Worm (Caenorhabditis elegans) whole organism, L1 larva: ENCODE results near the gene ech-5.

ENCODE experiments used
- ceh-63 ChIP-seq: fragments of 200-800 bp; sonication (Bioruptor generic); optimal IDR thresholded peaks from 2 replicates; lab custom pipeline; 2018; ENCODE audit warnings: mild to moderate bottlenecking, missing genetic modification characterization, missing compliant biosample characterization
- dpl-1 ChIP-seq, 3 experiments: fragments of 150-350 bp in 2 of 3; sonication (generic microtip) in 1 of 3; optimal IDR thresholded peaks; 2 replicates each; lab custom pipeline; 2014 to 2017; ENCODE audit warnings: missing biosample characterization in 3 of 3, missing genetic modification characterization in 3 of 3, missing genetic modification reagents in 3 of 3
- fkh-10 ChIP-seq: sonication (generic microtip); optimal IDR thresholded peaks from 2 replicates; lab custom pipeline; 2017; ENCODE audit warnings: missing biosample characterization, missing genetic modification reagents, missing genetic modification characterization
- fos-1 ChIP-seq: fragments of 150-350 bp; optimal IDR thresholded peaks from 2 replicates; lab custom pipeline; 2014; ENCODE audit warnings: missing biosample characterization, missing genetic modification characterization
- hlh-17 ChIP-seq: fragments of 200-800 bp; sonication (Bioruptor generic); optimal IDR thresholded peaks from 2 replicates; lab custom pipeline; 2018; ENCODE audit warnings: missing genetic modification characterization, mild to moderate bottlenecking, missing compliant biosample characterization, moderate library complexity, borderline replicate concordance
- jun-1 ChIP-seq: fragments of 150-350 bp; optimal IDR thresholded peaks from 2 replicates; lab custom pipeline; 2014; ENCODE audit warnings: missing biosample characterization, missing genetic modification reagents, missing genetic modification characterization
- nhr-76 ChIP-seq: sonication (generic microtip); optimal IDR thresholded peaks from 2 replicates; lab custom pipeline; 2017; ENCODE audit warnings: missing biosample characterization, missing genetic modification characterization
- nhr-77 ChIP-seq: fragments of 150-350 bp; optimal IDR thresholded peaks from 2 replicates; lab custom pipeline; 2014; ENCODE audit warnings: missing biosample characterization, missing genetic modification characterization
- nhr-90 ChIP-seq: sonication (generic microtip); optimal IDR thresholded peaks from 2 replicates; lab custom pipeline; 2016; ENCODE audit warnings: mild to moderate bottlenecking, missing genetic modification characterization, missing compliant biosample characterization; ENCODE audit not compliant: poor library complexity
- unc-98 ChIP-seq: fragments of 200-800 bp; sonication (Bioruptor generic); IDR thresholded peaks from 2 replicates; pipeline ENCODE4 v1.3.6; 2022; ENCODE audit warnings: missing genetic modification characterization, missing compliant biosample characterization
- xbp-1 ChIP-seq: sonication (generic microtip); optimal IDR thresholded peaks from 2 replicates; lab custom pipeline; 2016; ENCODE audit warnings: missing genetic modification characterization, missing compliant biosample characterization
- ztf-11 ChIP-seq, 2 experiments: sonication (generic microtip); optimal IDR thresholded peaks; 2 replicates each; lab custom pipeline; 2016 to 2017; ENCODE audit warnings: missing genetic modification characterization in 2 of 2, missing biosample characterization in 1 of 2, missing compliant biosample characterization in 1 of 2

DNA sequence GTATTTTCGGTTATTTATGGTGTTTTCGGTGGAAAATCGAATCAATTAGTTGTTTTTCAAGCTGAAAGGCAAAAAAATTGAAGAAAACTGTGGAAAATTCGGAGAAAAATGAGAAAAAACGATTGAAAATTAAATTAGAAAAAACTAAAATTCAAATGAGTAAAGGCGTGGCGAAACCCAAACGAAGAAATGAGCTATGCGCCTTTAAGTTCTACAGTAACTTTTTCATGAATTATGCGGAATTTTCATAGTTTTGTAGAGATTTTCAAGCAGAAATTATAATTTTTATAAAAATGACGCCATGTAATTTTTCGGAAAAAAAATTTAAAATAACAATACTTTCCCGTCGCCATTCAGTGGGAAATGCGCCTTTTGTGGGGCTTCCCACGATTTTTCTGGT, 32.9 kb downstream of the ech-5 start:
- no peak for TF ChIP-seq jun-1 (tag; lab: Kevin White, UChicago)
- no peak for TF ChIP-seq unc-98 (GFP tag; lab: Robert Waterston, UW)
- TF ChIP-seq xbp-1 (tag; lab: Kevin White, UChicago): no peak
- TF ChIP-seq hlh-17: no peak
- no peak for TF ChIP-seq nhr-76
- TF ChIP-seq fos-1: no peak
- TF ChIP-seq nhr-90 (tag; lab: Kevin White, UChicago): no peak
- TF ChIP-seq ceh-63 (GFP tag; lab: Kevin White, UChicago): no peak
- TF ChIP-seq nhr-77: no peak
- no peak for TF ChIP-seq fkh-10 (GFP tag; lab: Kevin White, UChicago)
- no peak for TF ChIP-seq dpl-1 (GFP tag; optimal IDR thresholded peaks at IDR 0.05; lab: Kevin White, UChicago)
- no peak for TF ChIP-seq ztf-11 (tag; optimal IDR thresholded peaks at IDR 0.05; lab: Kevin White, UChicago)
